Worm (Caenorhabditis elegans) whole organism, mixed stage, embryonic: Measurements from ENCODE around the gene Y39H10B.2.

Experiments used
- nhr-12 ChIP-seq: fragments of 150-350 bp; optimal IDR thresholded peaks from 2 replicates; lab custom pipeline; 2014; ENCODE audit warnings: missing biosample characterization, missing genetic modification characterization
- nhr-2 ChIP-seq: fragments of 150-350 bp; optimal IDR thresholded peaks from 2 replicates; lab custom pipeline; 2014; ENCODE audit warnings: missing biosample characterization, missing genetic modification characterization

DNA sequence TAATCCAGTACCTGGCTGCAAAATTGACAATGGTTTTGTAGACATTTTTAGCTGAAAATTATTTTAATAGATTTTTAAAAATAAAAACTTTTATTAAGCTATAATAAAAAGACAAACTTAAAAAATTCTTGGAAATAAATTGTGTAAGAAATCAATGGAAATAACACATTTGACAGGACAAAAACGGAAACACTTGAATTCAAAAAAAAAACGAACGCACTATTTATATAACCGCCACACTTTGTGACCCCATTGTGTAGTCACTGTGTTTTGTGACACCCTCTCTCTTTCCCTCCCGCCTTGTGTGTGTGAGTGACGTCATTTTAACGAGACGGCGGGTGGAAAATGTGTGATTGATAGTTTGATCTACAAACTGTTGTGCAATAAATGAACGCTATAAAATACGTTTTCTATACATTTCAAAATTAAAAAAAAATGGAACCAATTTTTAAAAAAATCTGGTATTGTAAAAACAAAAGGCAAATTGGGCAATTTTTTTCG is 24.3 kb upstream of the Y39H10B.2 start, which contains the start of gene F59B1.8:
- TF ChIP-seq nhr-12 (tag; lab: Kevin White, UChicago) (no peak), nhr-2 (tag; lab: Kevin White, UChicago) (peak; percentile 45)
